Fruit fly (Drosophila melanogaster) whole organism, embryonic: ENCODE results near the gene Ctl1.

Experiments used
- CG10267 ChIP-seq: fragments of 200-800 bp; sonication (Bioruptor generic); optimal IDR thresholded peaks from 2 replicates; lab custom pipeline; 2018; ENCODE audit warnings: missing biosample characterization, mild to moderate bottlenecking, missing genetic modification characterization, moderate library complexity
- CG10543 ChIP-seq: fragments of 200-800 bp; sonication (Bioruptor generic); optimal IDR thresholded peaks from 3 replicates; lab custom pipeline; 2017; ENCODE audit warnings: missing biosample characterization, mild to moderate bottlenecking, missing genetic modification characterization, moderate library complexity
- CG10979 ChIP-seq: fragments of 200-800 bp; sonication (Bioruptor generic); optimal IDR thresholded peaks from 2 replicates; lab custom pipeline; 2018; ENCODE audit warnings: missing biosample characterization, mild to moderate bottlenecking, missing genetic modification characterization, moderate library complexity
- CG11504 ChIP-seq: fragments of 200-800 bp; sonication (Bioruptor generic); optimal IDR thresholded peaks from 3 replicates; lab custom pipeline; 2019; ENCODE audit warnings: missing biosample characterization, mild to moderate bottlenecking, missing genetic modification characterization, moderate library complexity
- CG12071 ChIP-seq: fragments of 200-800 bp; sonication (Bioruptor generic); optimal IDR thresholded peaks from 3 replicates; lab custom pipeline; 2018; ENCODE audit warnings: missing biosample characterization, mild to moderate bottlenecking, missing genetic modification characterization
- CG12299 ChIP-seq: fragments of 200-800 bp; sonication (Bioruptor generic); optimal IDR thresholded peaks from 2 replicates; lab custom pipeline; 2018; ENCODE audit warnings: missing biosample characterization, mild to moderate bottlenecking, missing genetic modification characterization
- CG13424 ChIP-seq: fragments of 200-800 bp; sonication (Bioruptor generic); optimal IDR thresholded peaks from 2 replicates; lab custom pipeline; 2019; ENCODE audit warnings: missing biosample characterization, mild to moderate bottlenecking, missing genetic modification characterization, moderate library complexity
- CG14050 ChIP-seq: fragments of 200-800 bp; sonication (Bioruptor generic); IDR thresholded peaks from 3 replicates; pipeline ENCODE4 v1.3.6; 2022; ENCODE audit warnings: missing biosample characterization, missing genetic modification characterization
- CG1529 ChIP-seq: fragments of 200-800 bp; sonication (Bioruptor generic); optimal IDR thresholded peaks from 3 replicates; lab custom pipeline; 2018; ENCODE audit warnings: missing biosample characterization, missing genetic modification characterization
- CG2120 ChIP-seq: fragments of 200-800 bp; sonication (Bioruptor generic); optimal IDR thresholded peaks from 3 replicates; lab custom pipeline; 2016; ENCODE audit warnings: missing biosample characterization, missing genetic modification characterization
- CG2712 ChIP-seq: fragments of 200-800 bp; optimal IDR thresholded peaks from 3 replicates; lab custom pipeline; 2019; ENCODE audit warnings: missing biosample characterization, mild to moderate bottlenecking, missing genetic modification characterization, moderate library complexity
- CG31441 ChIP-seq: fragments of 200-800 bp; sonication (Bioruptor generic); IDR thresholded peaks from 2 replicates; pipeline ENCODE4 v1.3.6; 2022; ENCODE audit warnings: missing biosample characterization, missing genetic modification characterization
- CG32532 ChIP-seq: fragments of 200-800 bp; sonication (Bioruptor generic); IDR thresholded peaks from 2 replicates; pipeline ENCODE4 v1.3.6; 2022; ENCODE audit warnings: missing biosample characterization, missing genetic modification characterization
- CG3281 ChIP-seq: fragments of 200-800 bp; sonication (Bioruptor generic); optimal IDR thresholded peaks from 3 replicates; lab custom pipeline; 2017; ENCODE audit warnings: missing biosample characterization, mild to moderate bottlenecking, missing genetic modification characterization
- CG3726 ChIP-seq: fragments of 200-800 bp; sonication (Bioruptor generic); IDR thresholded peaks from 3 replicates; pipeline ENCODE4, ENCODE4 v1.3.6; 2022; ENCODE audit warnings: missing biosample characterization, missing genetic modification characterization
- CG43689 ChIP-seq: fragments of 200-800 bp; sonication (Bioruptor generic); IDR thresholded peaks from 2 replicates; pipeline ENCODE4 v1.3.6; 2022; ENCODE audit warnings: missing biosample characterization, missing genetic modification characterization
- CG4424 ChIP-seq: fragments of 200-800 bp; sonication (Bioruptor generic); optimal IDR thresholded peaks from 3 replicates; lab custom pipeline; 2016; ENCODE audit warnings: missing biosample characterization, missing genetic modification characterization
- CG8089 ChIP-seq: fragments of 200-800 bp; sonication (Bioruptor generic); optimal IDR thresholded peaks from 3 replicates; lab custom pipeline; 2016; ENCODE audit warnings: missing biosample characterization, missing genetic modification characterization
- CG8478 ChIP-seq: fragments of >200 bp; optimal IDR thresholded peaks from 2 replicates; lab custom pipeline; 2018
- CG8924 ChIP-seq: fragments of 200-800 bp; optimal IDR thresholded peaks from 3 replicates; lab custom pipeline; 2019; ENCODE audit warnings: missing biosample characterization, mild to moderate bottlenecking, missing genetic modification characterization, moderate library complexity
- CG9817 ChIP-seq: fragments of 200-800 bp; sonication (Bioruptor generic); optimal IDR thresholded peaks from 2 replicates; lab custom pipeline; 2018; ENCODE audit warnings: missing biosample characterization, mild to moderate bottlenecking, missing genetic modification characterization, moderate library complexity
- CHES-1-like ChIP-seq: fragments of 200-800 bp; sonication (Bioruptor generic); optimal IDR thresholded peaks from 2 replicates; lab custom pipeline; 2016; ENCODE audit warnings: missing biosample characterization, missing genetic modification characterization
- CTCF ChIP-seq: fragments of 200-800 bp; sonication (Bioruptor generic); optimal IDR thresholded peaks from 2 replicates; lab custom pipeline; 2017; ENCODE audit warnings: missing biosample characterization, mild to moderate bottlenecking, missing genetic modification characterization, moderate library complexity
- D19B ChIP-seq: fragments of 200-800 bp; sonication (Bioruptor generic); optimal IDR thresholded peaks from 2 replicates; lab custom pipeline; 2017; ENCODE audit warnings: missing biosample characterization, mild to moderate bottlenecking, missing genetic modification characterization
- Dref ChIP-seq: fragments of 200-800 bp; sonication (Bioruptor generic); IDR thresholded peaks from 2 replicates; pipeline ENCODE4 v1.3.6; 2022; ENCODE audit warnings: missing biosample characterization, missing genetic modification characterization
- Lhr ChIP-seq: fragments of 200-800 bp; sonication (Bioruptor generic); optimal IDR thresholded peaks from 3 replicates; lab custom pipeline; 2017; ENCODE audit warnings: mild to moderate bottlenecking, missing biosample characterization, missing genetic modification reagents, missing genetic modification characterization
- MTF-1 ChIP-seq: fragments of 200-800 bp; sonication (Bioruptor generic); optimal IDR thresholded peaks from 2 replicates; lab custom pipeline; 2018; ENCODE audit warnings: missing biosample characterization, mild to moderate bottlenecking, missing genetic modification characterization, borderline replicate concordance
- Mad ChIP-seq: fragments of 200-800 bp; sonication (Bioruptor generic); optimal IDR thresholded peaks from 2 replicates; lab custom pipeline; 2016; ENCODE audit warnings: missing biosample characterization, missing genetic modification characterization
- NC2α ChIP-seq: fragments of 200-800 bp; sonication (Bioruptor generic); optimal IDR thresholded peaks from 2 replicates; lab custom pipeline; 2016; ENCODE audit warnings: missing biosample characterization, missing genetic modification characterization
- PHDP ChIP-seq: fragments of 200-800 bp; sonication (Bioruptor generic); optimal IDR thresholded peaks from 3 replicates; lab custom pipeline; 2018; ENCODE audit warnings: missing biosample characterization, mild to moderate bottlenecking, missing genetic modification characterization, moderate library complexity
- Sox102F ChIP-seq: fragments of 200-800 bp; sonication (Bioruptor generic); optimal IDR thresholded peaks from 2 replicates; lab custom pipeline; 2018; ENCODE audit warnings: missing biosample characterization, mild to moderate bottlenecking, missing genetic modification characterization, moderate library complexity
- ac ChIP-seq: fragments of 200-800 bp; sonication (Bioruptor generic); optimal IDR thresholded peaks from 3 replicates; lab custom pipeline; 2017; ENCODE audit warnings: missing biosample characterization, mild to moderate bottlenecking, missing genetic modification characterization
- ash1 ChIP-seq: fragments of 200-800 bp; sonication (Bioruptor generic); optimal IDR thresholded peaks from 2 replicates; lab custom pipeline; 2018; ENCODE audit warnings: missing biosample characterization, mild to moderate bottlenecking, missing genetic modification characterization
- ato ChIP-seq: fragments of 200-800 bp; sonication (Bioruptor generic); IDR thresholded peaks from 2 replicates; pipeline ENCODE4 v1.3.6; 2022; ENCODE audit warnings: missing biosample characterization, missing genetic modification characterization; ENCODE audit not compliant: partially characterized antibody
- btn ChIP-seq: fragments of 200-800 bp; sonication (Bioruptor generic); optimal IDR thresholded peaks from 2 replicates; lab custom pipeline; 2016; ENCODE audit warnings: missing biosample characterization, missing genetic modification characterization
- dpn ChIP-seq, 2 experiments: fragments of 200-800 bp; sonication (Bioruptor generic); optimal IDR thresholded peaks; 3 replicates each; lab custom pipeline; 2016; ENCODE audit warnings: missing biosample characterization in 2 of 2, missing genetic modification characterization in 2 of 2
- eve ChIP-seq, 2 experiments: fragments of >200 bp; optimal IDR thresholded peaks; 2 replicates each; lab custom pipeline; 2017; ENCODE audit warnings: missing biosample characterization in 2 of 2, missing genetic modification characterization in 2 of 2
- gro ChIP-seq: fragments of 200-800 bp; sonication (Bioruptor generic); optimal IDR thresholded peaks from 2 replicates; lab custom pipeline; 2016; ENCODE audit warnings: missing biosample characterization, missing genetic modification characterization
- jumu ChIP-seq: fragments of 200-800 bp; sonication (Bioruptor generic); optimal IDR thresholded peaks from 3 replicates; lab custom pipeline; 2016; ENCODE audit warnings: missing biosample characterization, missing genetic modification characterization
- lmd ChIP-seq: fragments of 200-800 bp; sonication (Bioruptor generic); IDR thresholded peaks from 2 replicates; pipeline ENCODE4 v1.3.6; 2022; ENCODE audit warnings: missing biosample characterization, missing genetic modification characterization
- nau ChIP-seq: fragments of 200-800 bp; sonication (Bioruptor generic); optimal IDR thresholded peaks from 3 replicates; lab custom pipeline; 2017; ENCODE audit warnings: missing biosample characterization, mild to moderate bottlenecking, missing genetic modification characterization, missing genetic modification reagents
- oc ChIP-seq: fragments of 200-800 bp; sonication (Bioruptor generic); optimal IDR thresholded peaks from 2 replicates; lab custom pipeline; 2018; ENCODE audit warnings: missing biosample characterization, mild to moderate bottlenecking, missing genetic modification characterization, moderate library complexity
- phol ChIP-seq: fragments of 200-800 bp; sonication (Bioruptor generic); optimal IDR thresholded peaks from 3 replicates; lab custom pipeline; 2018; ENCODE audit warnings: missing biosample characterization, mild to moderate bottlenecking, missing genetic modification characterization, moderate library complexity
- pzg ChIP-seq: fragments of 200-800 bp; sonication (Bioruptor generic); optimal IDR thresholded peaks from 3 replicates; lab custom pipeline; 2018; ENCODE audit warnings: missing biosample characterization, mild to moderate bottlenecking, missing genetic modification characterization, moderate library complexity
- sc ChIP-seq, 3 experiments: fragments of >200 bp in 2 of 3; fragments of 200-800 bp in 1 of 3; sonication (Bioruptor generic) in 1 of 3; optimal IDR thresholded peaks; 2 replicates in 2 of 3; 3 replicates in 1 of 3; lab custom pipeline; 2017; ENCODE audit warnings: mild to moderate bottlenecking in 1 of 3, missing biosample characterization in 1 of 3, missing genetic modification characterization in 1 of 3, missing genetic modification reagents in 1 of 3
- shn ChIP-seq: fragments of 200-800 bp; sonication (Bioruptor generic); optimal IDR thresholded peaks from 3 replicates; lab custom pipeline; 2016; ENCODE audit warnings: missing biosample characterization, missing genetic modification characterization
- tap ChIP-seq: fragments of 200-800 bp; optimal IDR thresholded peaks from 3 replicates; lab custom pipeline; 2019; ENCODE audit warnings: missing biosample characterization, mild to moderate bottlenecking, missing genetic modification characterization, moderate library complexity
- toy ChIP-seq: fragments of 200-800 bp; sonication (Bioruptor generic); IDR thresholded peaks from 2 replicates; pipeline ENCODE4 v1.3.6; 2022; ENCODE audit warnings: missing biosample characterization, missing genetic modification characterization
- twi ChIP-seq: fragments of 200-800 bp; optimal IDR thresholded peaks from 2 replicates; lab custom pipeline; 2019; ENCODE audit warnings: missing biosample characterization, mild to moderate bottlenecking, missing genetic modification characterization, moderate library complexity
- unpg ChIP-seq: fragments of 200-800 bp; sonication (Bioruptor generic); optimal IDR thresholded peaks from 3 replicates; lab custom pipeline; 2018; ENCODE audit warnings: missing biosample characterization, mild to moderate bottlenecking, missing genetic modification characterization, moderate library complexity

Gene Ctl1

dm6 chr3L:4232724-4233367 is 44.9 kb upstream of the Ctl1 start (continued):
- TF ChIP-seq CG2120 (GFP tag; lab: Kevin White, UChicago) (peak; percentile 41), lmd (GFP tag; lab: Robert Waterston, UW) (no peak), CG43689 (GFP tag; lab: Robert Waterston, UW) (no peak), CG14050 (GFP tag; lab: Robert Waterston, UW) (no peak), CG12299 (no peak), CG10543 (GFP tag; lab: Kevin White, UChicago) (no peak), pzg (no peak), nau (GFP tag; lab: Kevin White, UChicago) (no peak), toy (GFP tag; lab: Robert Waterston, UW) (no peak), tap (tag; lab: Kevin White, UChicago) (no peak), Sox102F (GFP tag; lab: Kevin White, UChicago) (peak; percentile 45), CG8924 (tag; lab: Kevin White, UChicago) (peak; percentile 19), CG12071 (GFP tag; lab: Kevin White, UChicago) (peak; percentile 6), CG31441 (peak; percentile 30; the same call in 1 of the 2 replicates), Dref (GFP tag; lab: Robert Waterston, UW) (no peak), btn (no peak), twi (tag; lab: Kevin White, UChicago) (no peak), eve (GFP tag; optimal IDR thresholded peaks at IDR 0.05; lab: Kevin White, UChicago) (peak in 1 of 2 experiments; percentile 5), CG10979 (tag; lab: Kevin White, UChicago) (peak; percentile 31), NC2α (GFP tag; lab: Kevin White, UChicago) (no peak), CTCF (no peak), CG3726 (GFP tag; lab: Robert Waterston, UW) (no peak), oc (tag; lab: Kevin White, UChicago) (no peak), unpg (peak; percentile 21), CG32532 (no peak), Lhr (GFP tag; lab: Kevin White, UChicago) (no peak), dpn (GFP tag; optimal IDR thresholded peaks at IDR 0.05; lab: Kevin White, UChicago) (peak in 1 of 2 experiments; percentile 16), CG1529 (no peak), ato (GFP tag; lab: Robert Waterston, UW) (no peak), sc (optimal IDR thresholded peaks at IDR 0.05; lab: Kevin White, UChicago) (no peak), sc (GFP tag; optimal IDR thresholded peaks at IDR 0.05; lab: Kevin White, UChicago) (no peak), gro (GFP tag; lab: Kevin White, UChicago) (peak; percentile 22), CG13424 (peak; percentile 24), ac (peak; percentile 50), Mad (GFP tag; lab: Kevin White, UChicago) (no peak), ash1 (no peak), jumu (GFP tag; lab: Kevin White, UChicago) (no peak), CHES-1-like (GFP tag; lab: Kevin White, UChicago) (no peak), CG8089 (no peak), CG10267 (tag; lab: Kevin White, UChicago) (peak; percentile 5), CG3281 (GFP tag; lab: Kevin White, UChicago) (peak; percentile 48), CG2712 (peak; percentile 9), CG11504 (tag; lab: Kevin White, UChicago) (peak; percentile 53), CG4424 (GFP tag; lab: Kevin White, UChicago) (peak; percentile 21), phol (tag; lab: Kevin White, UChicago) (peak; percentile 52), MTF-1 (GFP tag; lab: Kevin White, UChicago) (no peak), D19B (peak; percentile 12), PHDP (peak; percentile 22), shn (GFP tag; lab: Kevin White, UChicago) (peak; percentile 8), CG8478 (lab: Kevin White, UChicago) (no peak), CG9817 (tag; lab: Kevin White, UChicago) (peak; percentile 12)
